Worm (Caenorhabditis elegans): ENCODE results near the gene F46C8.1.

Gene F46C8.1

ce11 chrX:7585610-7586259, 37.5 kb downstream of the F46C8.1 start, which contains the start of gene adt-2:
Gene adt-2 (plus strand): TSS chrX:7586209.
- no peak for TF ChIP-seq egl-27 (tag; optimal IDR thresholded peaks at IDR 0.05)
- no peak for TF ChIP-seq mbf-1 (tag; optimal IDR thresholded peaks at IDR 0.05)
- TF ChIP-seq crh-2 (tag; optimal IDR thresholded peaks at IDR 0.05): peak; percentile 27
- no peak for TF ChIP-seq lin-13 (GFP tag; optimal IDR thresholded peaks at IDR 0.05)
- TF ChIP-seq elt-3 (tag; optimal IDR thresholded peaks at IDR 0.05): no peak
- no peak for TF ChIP-seq Y55F3AM.14 (GFP tag; optimal IDR thresholded peaks at IDR 0.05)
- no peak for TF ChIP-seq R02D3.7 (tag; optimal IDR thresholded peaks at IDR 0.05)
- no peak for TF ChIP-seq alr-1 (tag; optimal IDR thresholded peaks at IDR 0.05)
- TF ChIP-seq F13H6.1 (tag; optimal IDR thresholded peaks at IDR 0.05): no peak
- TF ChIP-seq lin-11 (tag; optimal IDR thresholded peaks at IDR 0.05): no peak
- peak; percentile 43 for TF ChIP-seq blmp-1 (tag; optimal IDR thresholded peaks at IDR 0.05; ENCODE audit: insufficient read depth)
- TF ChIP-seq sma-3 (GFP tag; optimal IDR thresholded peaks at IDR 0.05): peak; percentile 16
- no peak for TF ChIP-seq sma-9 (GFP tag; optimal IDR thresholded peaks at IDR 0.05)
- TF ChIP-seq sma-9 (tag; optimal IDR thresholded peaks at IDR 0.05): no peak
- no peak for TF ChIP-seq unc-62 (GFP tag; optimal IDR thresholded peaks at IDR 0.05)
- no peak for TF ChIP-seq mab-5 (tag; optimal IDR thresholded peaks at IDR 0.05)
- TF ChIP-seq snpc-4 (tag; optimal IDR thresholded peaks at IDR 0.05): no peak
- TF ChIP-seq ztf-1 (GFP tag; conservative IDR thresholded peaks at IDR 0.05): no peak
- TF ChIP-seq nhr-21 (tag; optimal IDR thresholded peaks at IDR 0.05): peak; percentile 57
- TF ChIP-seq nhr-129 (tag; optimal IDR thresholded peaks at IDR 0.05): peak; percentile 15
- TF ChIP-seq nhr-77 (tag; optimal IDR thresholded peaks at IDR 0.05): no peak
- TF ChIP-seq ceh-82 (tag; optimal IDR thresholded peaks at IDR 0.05): no peak
- TF ChIP-seq sem-4 (tag; optimal IDR thresholded peaks at IDR 0.05): no peak
- no peak for TF ChIP-seq ztf-11 (tag; optimal IDR thresholded peaks at IDR 0.05)
- no peak for TF ChIP-seq nhr-11 (tag; optimal IDR thresholded peaks at IDR 0.05)
- no peak for TF ChIP-seq zag-1 (tag; optimal IDR thresholded peaks at IDR 0.05)
- peak; percentile 79 for TF ChIP-seq nhr-25 (tag; optimal IDR thresholded peaks at IDR 0.05)
- TF ChIP-seq ama-1 (optimal IDR thresholded peaks at IDR 0.05): no peak
- TF ChIP-seq nhr-23 (tag; optimal IDR thresholded peaks at IDR 0.05): no peak
- TF ChIP-seq elt-1 (tag; optimal IDR thresholded peaks at IDR 0.05): no peak
- no peak for TF ChIP-seq C34F6.9 (tag; optimal IDR thresholded peaks at IDR 0.05)
- no peak for TF ChIP-seq ztf-4 (tag; optimal IDR thresholded peaks at IDR 0.05)
- no peak for TF ChIP-seq ZK546.5 (tag; optimal IDR thresholded peaks at IDR 0.05)
- TF ChIP-seq peb-1 (tag; optimal IDR thresholded peaks at IDR 0.05): no peak
- no peak for TF ChIP-seq unc-39 (tag; optimal IDR thresholded peaks at IDR 0.05)
- no peak for TF ChIP-seq skn-1 (tag; optimal IDR thresholded peaks at IDR 0.05)
- no peak for TF ChIP-seq mdl-1 (tag; optimal IDR thresholded peaks at IDR 0.05)
- TF ChIP-seq nhr-237 (tag; optimal IDR thresholded peaks at IDR 0.05): no peak
- no peak for TF ChIP-seq nhr-10 (tag; optimal IDR thresholded peaks at IDR 0.05)
- TF ChIP-seq lin-39 (tag; optimal IDR thresholded peaks at IDR 0.05): no peak
- peak; percentile 24 for TF ChIP-seq fos-1 (tag; optimal IDR thresholded peaks at IDR 0.05)
- TF ChIP-seq gmeb-1 (tag; optimal IDR thresholded peaks at IDR 0.05): no peak
- TF ChIP-seq unc-55 (GFP tag; optimal IDR thresholded peaks at IDR 0.05): no peak
- no peak for TF ChIP-seq ceh-16 (tag; optimal IDR thresholded peaks at IDR 0.05)
- no peak for TF ChIP-seq dmd-4 (tag; optimal IDR thresholded peaks at IDR 0.05)
- peak in 1 of 2 experiments; percentile 22 for TF ChIP-seq lsy-2 (tag; optimal IDR thresholded peaks at IDR 0.05)
- no peak for TF ChIP-seq nhr-12 (tag; optimal IDR thresholded peaks at IDR 0.05)

- TF ChIP-seq nhr-11 (tag; optimal IDR thresholded peaks at IDR 0.05) (no peak), sma-3 (GFP tag; optimal IDR thresholded peaks at IDR 0.05) (peak; percentile 31), blmp-1 (tag; optimal IDR thresholded peaks at IDR 0.05; ENCODE audit: insufficient read depth) (peak; percentile 25), nhr-25 (tag; optimal IDR thresholded peaks at IDR 0.05) (peak; percentile 40), nhr-10 (tag; optimal IDR thresholded peaks at IDR 0.05) (no peak), unc-39 (tag; optimal IDR thresholded peaks at IDR 0.05) (no peak)
Measured at ce11 chrX:7586588-7586987, 38.3 kb downstream of the F46C8.1 start.

Measured in whole organism, L2 larva.